Worm (Caenorhabditis elegans): Measurements from ENCODE around the gene mans-3.

DNA sequence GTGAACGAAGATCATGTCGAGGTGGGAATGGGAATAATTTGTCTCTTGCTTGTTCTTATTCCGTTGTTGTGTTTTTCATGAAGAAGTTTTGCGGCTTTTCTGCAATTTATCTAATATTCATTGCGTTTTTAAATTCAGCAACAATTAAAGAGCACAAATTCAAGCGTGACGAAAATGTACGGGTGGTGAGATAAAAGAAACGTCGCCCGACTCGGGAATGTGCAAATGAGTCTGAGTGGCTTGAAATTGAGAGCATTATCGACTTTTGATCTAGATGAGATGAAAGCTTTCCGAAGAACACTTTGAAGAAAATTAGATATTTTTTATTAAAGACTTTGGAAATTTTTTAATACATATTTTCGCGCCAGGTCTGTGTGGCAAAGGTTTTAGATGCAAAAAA, 5.9 kb downstream of the mans-3 start, which contains the start of gene T03G11.10:
- TF ChIP-seq ceh-27 (GFP tag; optimal IDR thresholded peaks at IDR 0.05) = no peak
- no peak for TF ChIP-seq sptf-2 (GFP tag; optimal IDR thresholded peaks at IDR 0.05)
- no peak for TF ChIP-seq F37B4.10 (GFP tag; IDR thresholded peaks at IDR 0.05)
- no peak for TF ChIP-seq F39B2.1 (GFP tag; IDR thresholded peaks at IDR 0.05)
- TF ChIP-seq pha-4 (tag; optimal IDR thresholded peaks at IDR 0.05) = no peak
- TF ChIP-seq F57A8.1 (GFP tag; optimal IDR thresholded peaks at IDR 0.05) = no peak
- no peak for TF ChIP-seq repo-1 (tag; optimal IDR thresholded peaks at IDR 0.05)
- no peak for TF ChIP-seq ceh-40 (GFP tag; IDR thresholded peaks at IDR 0.05)
- no peak for TF ChIP-seq Y95B8A.8 (GFP tag; IDR thresholded peaks at IDR 0.05)
- no peak for TF ChIP-seq ekl-4 (GFP tag; IDR thresholded peaks at IDR 0.05)
- no peak for TF ChIP-seq Y79H2A.3 (GFP tag; conservative IDR thresholded peaks at IDR 0.05)
- no peak for TF ChIP-seq snpc-1.3 (tag; optimal IDR thresholded peaks at IDR 0.05; ENCODE audit: insufficient read depth)
- no peak for TF ChIP-seq unc-130 (GFP tag; optimal IDR thresholded peaks at IDR 0.05)
